Fruit fly (Drosophila melanogaster) whole organism, embryonic: Measurements from ENCODE around the gene frma.

ENCODE experiments used
- CG11696 ChIP-seq: fragments of 200-800 bp; sonication (Bioruptor generic); IDR thresholded peaks from 2 replicates; pipeline ENCODE4 v1.3.6; 2022; ENCODE audit warnings: missing biosample characterization, missing genetic modification characterization
- CG1233 ChIP-seq: fragments of 200-800 bp; sonication (Bioruptor generic); optimal IDR thresholded peaks from 4 replicates; lab custom pipeline; 2018; ENCODE audit warnings: missing biosample characterization, mild to moderate bottlenecking, missing genetic modification characterization
- CG12769 ChIP-seq: fragments of 200-800 bp; sonication (Bioruptor generic); optimal IDR thresholded peaks from 2 replicates; lab custom pipeline; 2019; ENCODE audit warnings: missing biosample characterization, mild to moderate bottlenecking, missing genetic modification characterization, moderate library complexity
- CG13894 ChIP-seq: fragments of 200-800 bp; sonication (Bioruptor generic); optimal IDR thresholded peaks from 3 replicates; lab custom pipeline; 2018; ENCODE audit warnings: missing biosample characterization, mild to moderate bottlenecking, missing genetic modification characterization, moderate library complexity
- CG14050 ChIP-seq: fragments of 200-800 bp; sonication (Bioruptor generic); IDR thresholded peaks from 3 replicates; pipeline ENCODE4 v1.3.6; 2022; ENCODE audit warnings: missing biosample characterization, missing genetic modification characterization
- CG14667 ChIP-seq: fragments of 200-800 bp; sonication (Bioruptor generic); IDR thresholded peaks from 2 replicates; pipeline ENCODE4 v1.3.6; 2022; ENCODE audit warnings: missing biosample characterization, missing genetic modification characterization
- CG14710 ChIP-seq: fragments of 200-800 bp; sonication (Bioruptor generic); optimal IDR thresholded peaks from 3 replicates; lab custom pipeline; 2019; ENCODE audit warnings: missing biosample characterization, mild to moderate bottlenecking, missing genetic modification characterization, moderate library complexity
- CG14860 ChIP-seq: fragments of 200-800 bp; sonication (Bioruptor generic); IDR thresholded peaks from 3 replicates; pipeline ENCODE4 v1.3.6; 2022; ENCODE audit warnings: missing biosample characterization, missing genetic modification characterization; ENCODE audit not compliant: partially characterized antibody
- CG15601 ChIP-seq: fragments of 200-800 bp; sonication (Bioruptor generic); optimal IDR thresholded peaks from 3 replicates; lab custom pipeline; 2019; ENCODE audit warnings: missing biosample characterization, mild to moderate bottlenecking, missing genetic modification characterization, moderate library complexity
- CG17568 ChIP-seq: fragments of 200-800 bp; sonication (Bioruptor generic); optimal IDR thresholded peaks from 2 replicates; lab custom pipeline; 2018; ENCODE audit warnings: missing biosample characterization, mild to moderate bottlenecking, missing genetic modification characterization, moderate library complexity
- CG2116 ChIP-seq: fragments of 200-800 bp; sonication (Bioruptor generic); optimal IDR thresholded peaks from 3 replicates; lab custom pipeline; 2018; ENCODE audit warnings: missing biosample characterization, mild to moderate bottlenecking, missing genetic modification characterization
- CG2889 ChIP-seq: fragments of 200-800 bp; sonication (Bioruptor generic); IDR thresholded peaks from 3 replicates; pipeline ENCODE4 v1.3.6; 2022; ENCODE audit warnings: missing biosample characterization, missing genetic modification characterization
- CG30431 ChIP-seq: fragments of 200-800 bp; sonication (Bioruptor generic); optimal IDR thresholded peaks from 2 replicates; lab custom pipeline; 2017; ENCODE audit warnings: missing biosample characterization, missing genetic modification characterization
- CG4820 ChIP-seq: fragments of 200-800 bp; sonication (Bioruptor generic); optimal IDR thresholded peaks from 3 replicates; lab custom pipeline; 2016; ENCODE audit warnings: missing biosample characterization, missing genetic modification characterization
- CG5245 ChIP-seq: fragments of 200-800 bp; sonication (Bioruptor generic); optimal IDR thresholded peaks from 3 replicates; lab custom pipeline; 2016; ENCODE audit warnings: missing biosample characterization, missing genetic modification characterization
- CG6765 ChIP-seq: fragments of 200-800 bp; sonication (Bioruptor generic); optimal IDR thresholded peaks from 3 replicates; lab custom pipeline; 2017; ENCODE audit warnings: missing biosample characterization, mild to moderate bottlenecking, missing genetic modification characterization
- CG7372 ChIP-seq: fragments of 200-800 bp; sonication (Bioruptor generic); IDR thresholded peaks from 2 replicates; pipeline ENCODE4 v1.3.6; 2022; ENCODE audit warnings: missing biosample characterization, missing genetic modification characterization
- CG7839 ChIP-seq: fragments of 200-800 bp; sonication (Bioruptor generic); optimal IDR thresholded peaks from 3 replicates; lab custom pipeline; 2018; ENCODE audit warnings: missing biosample characterization, mild to moderate bottlenecking, missing genetic modification characterization, moderate library complexity
- CG8388 ChIP-seq: fragments of 200-800 bp; sonication (Bioruptor generic); optimal IDR thresholded peaks from 2 replicates; lab custom pipeline; 2019; ENCODE audit warnings: missing biosample characterization, mild to moderate bottlenecking, missing genetic modification characterization, moderate library complexity
- CG9876 ChIP-seq: fragments of 200-800 bp; sonication (Bioruptor generic); optimal IDR thresholded peaks from 2 replicates; lab custom pipeline; 2016; ENCODE audit warnings: missing biosample characterization, missing genetic modification characterization
- D19A ChIP-seq: fragments of 200-800 bp; optimal IDR thresholded peaks from 3 replicates; lab custom pipeline; 2019; ENCODE audit warnings: missing biosample characterization, mild to moderate bottlenecking, missing genetic modification characterization, moderate library complexity
- D19B ChIP-seq: fragments of 200-800 bp; sonication (Bioruptor generic); optimal IDR thresholded peaks from 2 replicates; lab custom pipeline; 2017; ENCODE audit warnings: missing biosample characterization, mild to moderate bottlenecking, missing genetic modification characterization
- Dbx ChIP-seq: fragments of 200-800 bp; sonication (Bioruptor generic); IDR thresholded peaks from 3 replicates; pipeline ENCODE4 v1.3.6; 2022; ENCODE audit warnings: missing biosample characterization, missing genetic modification characterization
- HLH3B ChIP-seq: fragments of 200-800 bp; sonication (Bioruptor generic); IDR thresholded peaks from 2 replicates; pipeline ENCODE4 v1.3.6; 2022; ENCODE audit warnings: missing biosample characterization, missing genetic modification characterization
- HLH54F ChIP-seq: fragments of 200-800 bp; sonication (Bioruptor generic); optimal IDR thresholded peaks from 3 replicates; lab custom pipeline; 2016; ENCODE audit warnings: missing biosample characterization, missing genetic modification characterization
- HmgZ ChIP-seq: fragments of 200-800 bp; sonication (Bioruptor generic); optimal IDR thresholded peaks from 2 replicates; lab custom pipeline; 2018; ENCODE audit warnings: missing biosample characterization, mild to moderate bottlenecking, missing genetic modification characterization
- Rfx ChIP-seq: fragments of 200-800 bp; sonication (Bioruptor generic); IDR thresholded peaks from 2 replicates; pipeline ENCODE4 v1.3.6; 2022; ENCODE audit warnings: missing biosample characterization, missing genetic modification characterization
- Sry-β ChIP-seq: fragments of 200-800 bp; sonication (Bioruptor generic); optimal IDR thresholded peaks from 2 replicates; lab custom pipeline; 2018; ENCODE audit warnings: missing biosample characterization, mild to moderate bottlenecking, missing genetic modification characterization, moderate library complexity
- Sry-δ ChIP-seq: fragments of 200-800 bp; sonication (Bioruptor generic); optimal IDR thresholded peaks from 2 replicates; lab custom pipeline; 2016; ENCODE audit warnings: missing biosample characterization, missing genetic modification characterization
- Trl ChIP-seq, 3 experiments: fragments of >200 bp in 2 of 3; fragments of 200-800 bp in 1 of 3; sonication (Bioruptor generic) in 1 of 3; optimal IDR thresholded peaks; 2 replicates in 1 of 3; 3 replicates in 2 of 3; lab custom pipeline; 2016 to 2017; ENCODE audit warnings: missing biosample characterization in 1 of 3, missing genetic modification characterization in 1 of 3
- ac ChIP-seq: fragments of 200-800 bp; sonication (Bioruptor generic); optimal IDR thresholded peaks from 3 replicates; lab custom pipeline; 2017; ENCODE audit warnings: missing biosample characterization, mild to moderate bottlenecking, missing genetic modification characterization
- ara ChIP-seq: fragments of 200-800 bp; sonication (Bioruptor generic); IDR thresholded peaks from 2 replicates; pipeline ENCODE4 v1.3.6; 2022; ENCODE audit warnings: missing biosample characterization, missing genetic modification characterization
- cas ChIP-seq: fragments of 200-800 bp; sonication (Bioruptor generic); IDR thresholded peaks from 2 replicates; pipeline ENCODE4 v1.3.6; 2022; ENCODE audit warnings: missing biosample characterization, missing genetic modification characterization
- chif ChIP-seq, 2 experiments: fragments of 200-800 bp; sonication (Bioruptor generic); optimal IDR thresholded peaks; 3 replicates each; lab custom pipeline; 2016; ENCODE audit warnings: missing biosample characterization in 2 of 2, missing genetic modification characterization in 2 of 2
- crol ChIP-seq: fragments of 200-800 bp; sonication (Bioruptor generic); IDR thresholded peaks from 2 replicates; pipeline ENCODE4 v1.3.6; 2022; ENCODE audit warnings: missing biosample characterization, missing genetic modification characterization
- dati ChIP-seq: fragments of 200-800 bp; sonication (Bioruptor generic); IDR thresholded peaks from 2 replicates; pipeline ENCODE4 v1.3.6; 2022; ENCODE audit warnings: missing biosample characterization, missing genetic modification characterization
- disco-r ChIP-seq: fragments of 200-800 bp; sonication (Bioruptor generic); optimal IDR thresholded peaks from 2 replicates; lab custom pipeline; 2016; ENCODE audit warnings: missing biosample characterization, missing genetic modification characterization
- en ChIP-seq: fragments of 200-800 bp; sonication (Bioruptor generic); optimal IDR thresholded peaks from 2 replicates; lab custom pipeline; 2016; ENCODE audit warnings: missing biosample characterization, missing genetic modification characterization
- gce ChIP-seq: fragments of 200-800 bp; sonication (Bioruptor generic); IDR thresholded peaks from 3 replicates; pipeline ENCODE4 v1.3.6; 2022; ENCODE audit warnings: missing biosample characterization, missing genetic modification characterization
- gem ChIP-seq: fragments of 200-800 bp; sonication (Bioruptor generic); optimal IDR thresholded peaks from 2 replicates; lab custom pipeline; 2019; ENCODE audit warnings: missing biosample characterization, mild to moderate bottlenecking, missing genetic modification characterization, moderate library complexity
- gro ChIP-seq: fragments of 200-800 bp; sonication (Bioruptor generic); optimal IDR thresholded peaks from 2 replicates; lab custom pipeline; 2016; ENCODE audit warnings: missing biosample characterization, missing genetic modification characterization
- gsb-n ChIP-seq: fragments of 200-800 bp; sonication (Bioruptor generic); optimal IDR thresholded peaks from 3 replicates; lab custom pipeline; 2018; ENCODE audit warnings: missing biosample characterization, mild to moderate bottlenecking, missing genetic modification characterization
- hb ChIP-seq: fragments of 200-800 bp; sonication (Bioruptor generic); IDR thresholded peaks from 3 replicates; pipeline ENCODE4 v1.3.6; 2022; ENCODE audit warnings: missing biosample characterization, missing genetic modification characterization; ENCODE audit not compliant: partially characterized antibody
- oc ChIP-seq: fragments of 200-800 bp; sonication (Bioruptor generic); optimal IDR thresholded peaks from 2 replicates; lab custom pipeline; 2018; ENCODE audit warnings: missing biosample characterization, mild to moderate bottlenecking, missing genetic modification characterization, moderate library complexity
- odd ChIP-seq: fragments of 200-800 bp; sonication (Bioruptor generic); optimal IDR thresholded peaks from 2 replicates; lab custom pipeline; 2017; ENCODE audit warnings: missing biosample characterization, mild to moderate bottlenecking, missing genetic modification characterization
- sd ChIP-seq: fragments of 200-800 bp; sonication (Bioruptor generic); optimal IDR thresholded peaks from 3 replicates; lab custom pipeline; 2018; ENCODE audit warnings: missing biosample characterization, mild to moderate bottlenecking, missing genetic modification characterization, moderate library complexity
- sens-2 ChIP-seq: fragments of 200-800 bp; sonication (Bioruptor generic); IDR thresholded peaks from 2 replicates; pipeline ENCODE4 v1.3.6; 2022; ENCODE audit warnings: missing biosample characterization, missing genetic modification characterization
- sqz ChIP-seq: fragments of 200-800 bp; sonication (Bioruptor generic); optimal IDR thresholded peaks from 3 replicates; lab custom pipeline; 2018; ENCODE audit warnings: missing biosample characterization, mild to moderate bottlenecking, missing genetic modification characterization
- stc ChIP-seq: fragments of 200-800 bp; sonication (Bioruptor generic); IDR thresholded peaks from 2 replicates; pipeline ENCODE4 v1.3.6; 2022; ENCODE audit warnings: missing biosample characterization, missing genetic modification characterization
- sug ChIP-seq: fragments of 200-800 bp; optimal IDR thresholded peaks from 2 replicates; lab custom pipeline; 2019; ENCODE audit warnings: missing biosample characterization, mild to moderate bottlenecking, missing genetic modification characterization, moderate library complexity
- tap ChIP-seq: fragments of 200-800 bp; optimal IDR thresholded peaks from 3 replicates; lab custom pipeline; 2019; ENCODE audit warnings: missing biosample characterization, mild to moderate bottlenecking, missing genetic modification characterization, moderate library complexity
- vfl ChIP-seq: fragments of 200-800 bp; sonication (Bioruptor generic); optimal IDR thresholded peaks from 2 replicates; lab custom pipeline; 2016; ENCODE audit warnings: missing biosample characterization, missing genetic modification characterization

frma gene

DNA sequence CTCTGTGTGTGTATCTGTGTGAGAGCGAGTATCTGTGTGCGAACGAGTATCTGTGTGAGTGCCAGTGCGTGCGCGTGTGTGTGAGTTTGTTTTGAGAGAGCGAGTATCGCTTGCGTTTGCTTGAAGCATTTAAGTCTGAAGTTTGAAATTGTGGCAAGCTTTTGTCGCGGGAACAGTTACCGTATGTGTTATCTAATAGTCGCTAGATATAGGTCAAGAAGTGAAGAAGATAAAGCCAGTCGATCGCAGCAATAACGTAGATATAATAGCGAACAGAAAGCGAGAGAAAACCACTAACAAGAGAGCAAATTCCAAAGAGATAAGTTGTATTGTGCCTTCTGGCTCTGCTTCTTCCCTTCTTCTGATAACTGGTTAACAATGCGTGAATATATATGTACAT, 22.3 kb upstream of the frma start (continued):
- no peak for TF ChIP-seq CG30431 (GFP tag; lab: Kevin White, UChicago)
- TF ChIP-seq D19A (tag; lab: Kevin White, UChicago) = no peak
- TF ChIP-seq stc (GFP tag; lab: Robert Waterston, UW) = no peak
- peak; percentile 41 to 78 for TF ChIP-seq Trl (optimal IDR thresholded peaks at IDR 0.05; lab: Kevin White, UChicago)
- TF ChIP-seq Trl (GFP tag; optimal IDR thresholded peaks at IDR 0.05; lab: Kevin White, UChicago) = no peak
- TF ChIP-seq Rfx (GFP tag; lab: Robert Waterston, UW) = no peak
- no peak for TF ChIP-seq HLH3B (GFP tag; lab: Robert Waterston, UW)
- TF ChIP-seq CG7372 (GFP tag; lab: Robert Waterston, UW) = no peak
- TF ChIP-seq CG7839 (tag; lab: Kevin White, UChicago) = no peak
- TF ChIP-seq gro = no peak
- TF ChIP-seq D19B (GFP tag; lab: Kevin White, UChicago) = no peak
- TF ChIP-seq Dbx (GFP tag; lab: Robert Waterston, UW) = no peak
- TF ChIP-seq CG14710 (tag; lab: Kevin White, UChicago) = no peak
- TF ChIP-seq Sry-β (GFP tag; lab: Kevin White, UChicago) = no peak
- no peak for TF ChIP-seq CG6765 (GFP tag; lab: Kevin White, UChicago)
- peak; percentile 75 for TF ChIP-seq sd (tag; lab: Kevin White, UChicago)
- no peak for TF ChIP-seq HLH54F (GFP tag; lab: Kevin White, UChicago)
- no peak for TF ChIP-seq en (GFP tag; lab: Kevin White, UChicago)
- TF ChIP-seq CG12769 (tag; lab: Kevin White, UChicago) = peak; percentile 87
- no peak for TF ChIP-seq CG8388
- no peak for TF ChIP-seq Sry-δ (GFP tag; lab: Kevin White, UChicago)
- no peak for TF ChIP-seq CG14050
- no peak for TF ChIP-seq HmgZ
- no peak for TF ChIP-seq vfl (GFP tag; lab: Kevin White, UChicago)
- TF ChIP-seq cas (GFP tag; lab: Robert Waterston, UW) = no peak
- TF ChIP-seq chif (GFP tag; optimal IDR thresholded peaks at IDR 0.05; lab: Kevin White, UChicago) = no peak
- no peak for TF ChIP-seq ara (GFP tag; lab: Robert Waterston, UW)
- TF ChIP-seq sqz = peak; percentile 27
- TF ChIP-seq dati (GFP tag; lab: Robert Waterston, UW) = no peak
- TF ChIP-seq crol (GFP tag; lab: Robert Waterston, UW) = no peak
- TF ChIP-seq CG1233 = no peak
- TF ChIP-seq CG2889 (GFP tag; lab: Robert Waterston, UW) = no peak
- no peak for TF ChIP-seq CG2116 (GFP tag; lab: Kevin White, UChicago)
- no peak for TF ChIP-seq disco-r (GFP tag; lab: Kevin White, UChicago)
- TF ChIP-seq gsb-n (tag; lab: Kevin White, UChicago) = no peak
- TF ChIP-seq CG14860 (GFP tag; lab: Robert Waterston, UW) = no peak
- TF ChIP-seq ac (GFP tag; lab: Kevin White, UChicago) = no peak
- TF ChIP-seq tap (tag; lab: Kevin White, UChicago) = no peak
- TF ChIP-seq oc (tag; lab: Kevin White, UChicago) = no peak
- TF ChIP-seq sens-2 (GFP tag; lab: Robert Waterston, UW) = no peak
- no peak for TF ChIP-seq CG14667 (GFP tag; lab: Robert Waterston, UW)
- no peak for TF ChIP-seq gem
- no peak for TF ChIP-seq hb
- no peak for TF ChIP-seq gce
- TF ChIP-seq CG15601 = no peak
- TF ChIP-seq sug (tag; lab: Kevin White, UChicago) = no peak
- peak; percentile 83 for TF ChIP-seq CG13894 (tag; lab: Kevin White, UChicago)
- TF ChIP-seq CG11696 (GFP tag; lab: Robert Waterston, UW) = no peak
- TF ChIP-seq odd = no peak
- no peak for TF ChIP-seq CG4820 (GFP tag; lab: Kevin White, UChicago)
- TF ChIP-seq CG17568 = no peak
- no peak for TF ChIP-seq CG5245 (GFP tag; lab: Kevin White, UChicago)
- no peak for TF ChIP-seq CG9876
